Fruit fly (Drosophila melanogaster): ENCODE results near the gene CG15370.

CG15370 gene

DNA sequence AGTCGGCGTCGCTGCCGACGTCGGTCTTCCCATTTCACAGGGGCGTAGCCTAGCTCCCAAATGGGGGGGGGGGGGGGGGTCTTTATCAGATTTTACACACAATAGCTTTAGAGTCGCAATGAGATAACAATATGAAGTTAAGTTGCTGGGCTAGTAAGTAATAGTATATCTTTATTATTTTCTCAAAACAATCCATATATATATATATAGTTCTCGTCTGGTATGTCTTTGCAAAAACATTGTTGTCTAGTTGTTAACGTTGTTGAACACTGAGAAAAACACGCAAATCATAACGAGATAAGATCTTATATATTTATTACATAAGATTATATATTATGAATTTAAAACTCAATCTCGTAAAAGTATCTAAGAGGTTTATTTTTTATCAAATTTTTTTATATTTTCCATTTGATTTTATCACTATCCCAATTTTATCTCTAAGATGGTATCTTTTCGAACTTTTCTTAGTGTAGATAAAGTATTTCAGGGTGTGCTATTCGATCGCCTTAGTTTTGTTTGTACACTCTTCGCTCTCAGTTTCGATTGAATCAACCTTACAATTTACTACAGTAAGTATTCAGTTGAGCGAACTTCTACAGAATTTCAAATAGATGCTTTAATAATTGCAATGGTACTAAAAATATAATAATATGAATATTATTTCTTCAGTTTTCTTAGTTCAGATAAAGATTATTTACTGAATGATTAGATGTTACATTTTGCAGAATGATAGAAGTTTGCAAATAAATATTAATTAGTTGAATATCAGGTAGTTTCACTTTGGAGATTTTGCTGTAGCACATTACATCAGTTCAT, 23.2 kb upstream of the CG15370 start (continued):
- TF ChIP-seq ewg (GFP tag; optimal IDR thresholded peaks at IDR 0.05) (peak; percentile 12), CG2678 (tag; optimal IDR thresholded peaks at IDR 0.05) (peak; percentile 88), Meics (GFP tag; optimal IDR thresholded peaks at IDR 0.05) (peak; percentile 93), repo (GFP tag; optimal IDR thresholded peaks at IDR 0.05) (no peak), gcm2 (GFP tag; optimal IDR thresholded peaks at IDR 0.05) (no peak), p53 (GFP tag; optimal IDR thresholded peaks at IDR 0.05) (no peak), Dip2 (GFP tag; IDR thresholded peaks at IDR 0.05) (no peak), Doc3 (GFP tag; IDR thresholded peaks at IDR 0.05; ENCODE audit: partially characterized antibody) (no peak), mirr (GFP tag; optimal IDR thresholded peaks at IDR 0.05) (peak; percentile 77), lmd (GFP tag; IDR thresholded peaks at IDR 0.05) (peak; percentile 80; the same call in 1 of the 2 replicates), MTF-1 (GFP tag; optimal IDR thresholded peaks at IDR 0.05; ENCODE audit: borderline replicate concordance) (peak; percentile 63), gro (GFP tag; optimal IDR thresholded peaks at IDR 0.05) (no peak), CG16779 (GFP tag; IDR thresholded peaks at IDR 0.05) (peak; percentile 92), Six4 (GFP tag; optimal IDR thresholded peaks at IDR 0.05) (no peak), Dp (GFP tag; optimal IDR thresholded peaks at IDR 0.05) (no peak), sim (GFP tag; IDR thresholded peaks at IDR 0.05) (0 out of 2 replicates have a peak, but pooled peaks have one; percentile 22), CG16813 (GFP tag; IDR thresholded peaks at IDR 0.05; ENCODE audit: partially characterized antibody) (no peak), Sin3A (optimal IDR thresholded peaks at IDR 0.05) (no peak), CG2202 (tag; optimal IDR thresholded peaks at IDR 0.05) (no peak), zen (tag; optimal IDR thresholded peaks at IDR 0.05) (no peak), CG2120 (GFP tag; optimal IDR thresholded peaks at IDR 0.05) (peak; percentile 87), eve (GFP tag; optimal IDR thresholded peaks at IDR 0.05) (no peak), stwl (tag; optimal IDR thresholded peaks at IDR 0.05) (no peak), Lhr (GFP tag; optimal IDR thresholded peaks at IDR 0.05) (no peak), twi (tag; optimal IDR thresholded peaks at IDR 0.05) (no peak), az2 (GFP tag; optimal IDR thresholded peaks at IDR 0.05) (no peak), CG3726 (GFP tag; IDR thresholded peaks at IDR 0.05) (no peak), CG4328 (GFP tag; optimal IDR thresholded peaks at IDR 0.05) (peak; percentile 43), Vsx1 (GFP tag; optimal IDR thresholded peaks at IDR 0.05) (no peak), CG1792 (GFP tag; optimal IDR thresholded peaks at IDR 0.05) (no peak), en (GFP tag; optimal IDR thresholded peaks at IDR 0.05) (no peak), CG17568 (GFP tag; optimal IDR thresholded peaks at IDR 0.05) (peak; percentile 36), gem (tag; optimal IDR thresholded peaks at IDR 0.05) (peak; percentile 80), aop (GFP tag; IDR thresholded peaks at IDR 0.05) (no peak), dmrt11E (tag; optimal IDR thresholded peaks at IDR 0.05) (peak; percentile 24), Dll (GFP tag; IDR thresholded peaks at IDR 0.05; ENCODE audit: partially characterized antibody) (no peak), CG13894 (tag; optimal IDR thresholded peaks at IDR 0.05) (peak; percentile 82), Hmr (GFP tag; optimal IDR thresholded peaks at IDR 0.05) (peak; percentile 90), gt (GFP tag; IDR thresholded peaks at IDR 0.05) (no peak), Ravus (GFP tag; IDR thresholded peaks at IDR 0.05) (peak; percentile 67), Hr3 (GFP tag; optimal IDR thresholded peaks at IDR 0.05) (peak; percentile 52), CG12104 (GFP tag; optimal IDR thresholded peaks at IDR 0.05) (peak; percentile 43), CG8359 (GFP tag; optimal IDR thresholded peaks at IDR 0.05; ENCODE audit: borderline replicate concordance) (no peak), CG14710 (tag; optimal IDR thresholded peaks at IDR 0.05) (peak; percentile 38), CG10979 (tag; optimal IDR thresholded peaks at IDR 0.05) (peak; percentile 57), sr (GFP tag; IDR thresholded peaks at IDR 0.05) (0 out of 3 replicates have a peak, but pooled peaks have one; percentile 54), CG33213 (GFP tag; optimal IDR thresholded peaks at IDR 0.05) (no peak), Dref (GFP tag; IDR thresholded peaks at IDR 0.05) (peak; percentile 45), CG7928 (GFP tag; optimal IDR thresholded peaks at IDR 0.05) (peak; percentile 42)
